Worm (Caenorhabditis elegans): ENCODE measurements around the gene perm-1.

DNA sequence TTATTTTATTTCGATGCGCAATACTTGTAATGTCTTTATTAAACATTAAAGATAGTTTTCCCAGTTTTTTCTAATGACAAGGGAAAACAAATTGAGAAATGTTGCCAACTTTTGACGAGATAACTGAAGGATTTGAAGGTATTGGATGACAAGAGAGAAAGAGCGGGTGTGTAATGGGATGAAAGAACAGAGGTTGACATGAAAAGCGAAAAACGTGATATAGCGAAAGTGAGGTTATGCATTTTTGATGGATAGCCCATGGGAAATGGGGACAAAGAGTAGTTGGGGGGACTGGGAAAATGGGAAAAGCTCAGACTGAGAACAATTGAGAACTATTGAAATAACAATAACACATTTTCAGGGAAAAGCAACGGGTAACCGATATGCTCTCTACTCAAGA, 14.6 kb downstream of the perm-1 start:
- no peak for TF ChIP-seq dao-5 (tag; optimal IDR thresholded peaks at IDR 0.05)
- TF ChIP-seq W03F9.2 (tag; optimal IDR thresholded peaks at IDR 0.05), result no peak
- TF ChIP-seq him-1 (tag; optimal IDR thresholded peaks at IDR 0.05), result no peak
